Fruit fly (Drosophila melanogaster) Kc167 (cell line): ENCODE data around the gene CG4988.

Experiments used
- Myc ChIP-seq: fragments of >200 bp; optimal IDR thresholded peaks from 2 replicates; lab custom pipeline; 2017; ENCODE audit warnings: missing external identifiers
- Sin3A ChIP-seq: fragments of >200 bp; optimal IDR thresholded peaks from 2 replicates; lab custom pipeline; 2018; ENCODE audit warnings: missing external identifiers
- h ChIP-seq: fragments of >200 bp; optimal IDR thresholded peaks from 3 replicates; lab custom pipeline; 2018; ENCODE audit warnings: missing external identifiers
- insv ChIP-seq: fragments of >200 bp; optimal IDR thresholded peaks from 3 replicates; lab custom pipeline; 2018; ENCODE audit warnings: missing external identifiers
- psq ChIP-seq: fragments of >200 bp; optimal IDR thresholded peaks from 2 replicates; lab custom pipeline; 2017; ENCODE audit warnings: missing external identifiers
- ttk ChIP-seq: sonication (Bioruptor generic); optimal IDR thresholded peaks from 2 replicates; lab custom pipeline; 2017; ENCODE audit warnings: missing external identifiers

Gene CG4988

dm6 chr2L:11694504-11694903 is at the start of gene CG4988:
Gene CG4988, plus strand, starts transcription at chr2L:11694804.
- TF ChIP-seq insv (lab: Kevin White, UChicago) (no peak), ttk (lab: Kevin White, UChicago) (no peak), h (lab: Kevin White, UChicago) (no peak), Myc (lab: Kevin White, UChicago) (no peak), psq (no peak), Sin3A (lab: Kevin White, UChicago) (no peak)

- TF ChIP-seq insv (lab: Kevin White, UChicago), result no peak
- no peak for TF ChIP-seq Myc (lab: Kevin White, UChicago)
- TF ChIP-seq ttk (lab: Kevin White, UChicago), result no peak
- no peak for TF ChIP-seq Sin3A (lab: Kevin White, UChicago)
- no peak for TF ChIP-seq psq
- no peak for TF ChIP-seq h (lab: Kevin White, UChicago)
Measured at dm6 chr2L:11648739-11649138, 45.9 kb upstream of the CG4988 start, which contains the start of gene CG6614. Gene CG6614, minus strand, starts transcription at chr2L:11648839.

- TF ChIP-seq Myc (lab: Kevin White, UChicago) (no peak), ttk (lab: Kevin White, UChicago) (no peak), Sin3A (lab: Kevin White, UChicago) (no peak), insv (lab: Kevin White, UChicago) (no peak), psq (no peak), h (lab: Kevin White, UChicago) (no peak)
Measured at dm6 chr2L:11651910-11652498, 42.6 kb upstream of the CG4988 start, which contains the start of the genes CG12307 and CG4983. Gene CG12307, minus strand, starts transcription at chr2L:11652010. Gene CG4983, plus strand, starts transcription at chr2L:11652448.

dm6 chr2L:11657110-11657509 is 37.5 kb upstream of the CG4988 start, which contains the start of gene CG43167:
Gene CG43167, plus strand, starts transcription at chr2L:11657410.
- TF ChIP-seq ttk (lab: Kevin White, UChicago) (no peak), insv (lab: Kevin White, UChicago) (no peak), Myc (lab: Kevin White, UChicago) (no peak), Sin3A (lab: Kevin White, UChicago) (no peak), h (lab: Kevin White, UChicago) (no peak), psq (no peak)

dm6 chr2L:11662959-11663358 is 31.6 kb upstream of the CG4988 start, which contains the start of gene CG44477:
Gene CG44477, plus strand, starts transcription at chr2L:11663259.
- no peak for TF ChIP-seq insv (lab: Kevin White, UChicago)
- no peak for TF ChIP-seq Myc (lab: Kevin White, UChicago)
- no peak for TF ChIP-seq psq
- TF ChIP-seq h (lab: Kevin White, UChicago), result no peak
- no peak for TF ChIP-seq ttk (lab: Kevin White, UChicago)
- TF ChIP-seq Sin3A (lab: Kevin White, UChicago), result no peak

dm6 chr2L:11701819-11702218 is 7.2 kb downstream of the CG4988 start:
- TF ChIP-seq psq (no peak), insv (lab: Kevin White, UChicago) (no peak), ttk (lab: Kevin White, UChicago) (no peak), Myc (lab: Kevin White, UChicago) (no peak), Sin3A (lab: Kevin White, UChicago) (no peak), h (lab: Kevin White, UChicago) (no peak)

dm6 chr2L:11735975-11736374 is 41.4 kb downstream of the CG4988 start:
- TF ChIP-seq psq (no peak), Myc (lab: Kevin White, UChicago) (no peak), h (lab: Kevin White, UChicago) (no peak)

dm6 chr2L:11737648-11738047 is 43.0 kb downstream of the CG4988 start:
- TF ChIP-seq Sin3A (lab: Kevin White, UChicago), result no peak
- TF ChIP-seq psq, result no peak
- no peak for TF ChIP-seq Myc (lab: Kevin White, UChicago)
- no peak for TF ChIP-seq insv (lab: Kevin White, UChicago)
- no peak for TF ChIP-seq h (lab: Kevin White, UChicago)
- no peak for TF ChIP-seq ttk (lab: Kevin White, UChicago)

- TF ChIP-seq Myc (lab: Kevin White, UChicago), result no peak
- TF ChIP-seq h (lab: Kevin White, UChicago), result no peak
- TF ChIP-seq Sin3A (lab: Kevin White, UChicago), result no peak
- TF ChIP-seq insv (lab: Kevin White, UChicago), result no peak
- no peak for TF ChIP-seq ttk (lab: Kevin White, UChicago)
- TF ChIP-seq psq, result no peak
Measured at dm6 chr2L:11738554-11738982, 44.0 kb downstream of the CG4988 start, which contains the start of gene Vha100-5. Gene Vha100-5, plus strand, starts transcription at chr2L:11738948.

- TF ChIP-seq psq (no peak), Sin3A (lab: Kevin White, UChicago) (no peak), ttk (lab: Kevin White, UChicago) (no peak), h (lab: Kevin White, UChicago) (no peak)
Measured at dm6 chr2L:11740595-11740994, 46.0 kb downstream of the CG4988 start.
